Worm (Caenorhabditis elegans) whole organism, early embryonic: ENCODE results near the gene ssu-2.

ENCODE experiments used
- B0310.2 ChIP-seq: sonication (generic microtip); optimal IDR thresholded peaks from 2 replicates; lab custom pipeline; 2016; ENCODE audit warnings: mild to moderate bottlenecking, missing genetic modification characterization, missing compliant biosample characterization
- F13C5.2 ChIP-seq: sonication (generic microtip); optimal IDR thresholded peaks from 2 replicates; lab custom pipeline; 2017; ENCODE audit warnings: mild to moderate bottlenecking, missing genetic modification characterization, inconsistent platforms, missing compliant biosample characterization
- aly-1 ChIP-seq: sonication (generic microtip); optimal IDR thresholded peaks from 2 replicates; lab custom pipeline; 2016; ENCODE audit warnings: missing genetic modification characterization, missing compliant biosample characterization
- ama-1 ChIP-seq: fragments of 150-350 bp; optimal IDR thresholded peaks from 2 replicates; lab custom pipeline; 2014
- ceh-13 ChIP-seq: fragments of 200-800 bp; sonication (Bioruptor generic); optimal IDR thresholded peaks from 2 replicates; lab custom pipeline; 2018; ENCODE audit warnings: mild to moderate bottlenecking, missing genetic modification characterization, missing compliant biosample characterization
- ceh-36 ChIP-seq: sonication (generic microtip); optimal IDR thresholded peaks from 2 replicates; lab custom pipeline; 2016; ENCODE audit warnings: missing genetic modification characterization, inconsistent platforms, missing compliant biosample characterization
- ets-7 ChIP-seq: sonication (generic microtip); optimal IDR thresholded peaks from 2 replicates; lab custom pipeline; 2016; ENCODE audit warnings: missing genotype, missing genetic modification characterization, missing compliant biosample characterization
- flt-1 ChIP-seq: fragments of 200-800 bp; sonication (Bioruptor generic); IDR thresholded peaks from 2 replicates; pipeline ENCODE4 v1.3.6; 2022; ENCODE audit warnings: missing genetic modification characterization, missing compliant biosample characterization
- hmbx-1 ChIP-seq: sonication (generic microtip); optimal IDR thresholded peaks from 2 replicates; lab custom pipeline; 2016; ENCODE audit warnings: mild to moderate bottlenecking, missing genetic modification characterization, missing compliant biosample characterization
- hnd-1 ChIP-seq: sonication (generic microtip); optimal IDR thresholded peaks from 2 replicates; lab custom pipeline; 2016; ENCODE audit warnings: missing genetic modification characterization, missing compliant biosample characterization
- pes-1 ChIP-seq: fragments of 200-800 bp; sonication (Bioruptor generic); IDR thresholded peaks from 2 replicates; pipeline ENCODE4 v1.3.6; 2022; ENCODE audit warnings: missing genetic modification reagents, missing genetic modification characterization, missing compliant biosample characterization
- scrt-1 ChIP-seq: fragments of 200-800 bp; sonication (Bioruptor generic); IDR thresholded peaks from 2 replicates; pipeline ENCODE4 v1.3.6; 2022; ENCODE audit warnings: missing genetic modification characterization, missing compliant biosample characterization
- sea-1 ChIP-seq: fragments of 200-800 bp; sonication (Bioruptor generic); conservative IDR thresholded peaks from 2 replicates; pipeline ENCODE4 v1.3.6; 2022; ENCODE audit warnings: missing genetic modification characterization, missing compliant biosample characterization

DNA sequence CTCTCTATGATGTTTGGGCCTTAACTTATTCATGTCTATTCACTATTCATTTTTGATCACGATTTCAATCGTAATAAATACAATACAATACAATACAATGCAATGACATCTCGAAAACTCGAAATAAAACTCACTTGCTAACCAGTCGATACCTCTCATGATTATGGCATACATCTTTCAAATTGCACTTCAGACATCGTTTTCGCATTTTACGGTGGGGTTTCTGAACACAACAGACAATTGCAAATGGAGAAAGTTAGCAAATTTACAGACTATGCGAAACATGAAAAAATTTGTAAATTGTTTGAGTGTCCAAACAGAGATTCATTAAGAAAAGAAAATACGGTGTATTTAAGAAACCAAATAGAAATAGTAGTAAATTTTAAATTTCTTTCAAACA, 22.4 kb downstream of the ssu-2 start, which contains the start of gene paqr-3:
- no peak for TF ChIP-seq ama-1 (lab: Kevin White, UChicago)
- no peak for TF ChIP-seq flt-1 (GFP tag; lab: Robert Waterston, UW)
- TF ChIP-seq hnd-1 (tag; lab: Kevin White, UChicago) = no peak
- no peak for TF ChIP-seq B0310.2 (tag; lab: Kevin White, UChicago)
- no peak for TF ChIP-seq aly-1 (tag; lab: Kevin White, UChicago)
- TF ChIP-seq sea-1 = no peak
- no peak for TF ChIP-seq F13C5.2
- TF ChIP-seq scrt-1 (GFP tag; lab: Robert Waterston, UW) = no peak
- TF ChIP-seq ceh-36 (tag; lab: Kevin White, UChicago) = no peak
- no peak for TF ChIP-seq ets-7 (tag; lab: Kevin White, UChicago)
- no peak for TF ChIP-seq pes-1
- TF ChIP-seq ceh-13 (GFP tag; lab: Kevin White, UChicago) = no peak
- TF ChIP-seq hmbx-1 = no peak
